Worm (Caenorhabditis elegans) whole organism, L2 larva: ENCODE measurements around the gene coa-1.

Experiments
- C34F6.9 ChIP-seq: fragments of 150-350 bp; optimal IDR thresholded peaks from 2 replicates; lab custom pipeline; 2014; ENCODE audit warnings: missing biosample characterization, missing genetic modification characterization
- F13H6.1 ChIP-seq: sonication (generic microtip); optimal IDR thresholded peaks from 2 replicates; lab custom pipeline; 2016; ENCODE audit warnings: missing genetic modification characterization, missing compliant biosample characterization
- R02D3.7 ChIP-seq: fragments of 150-350 bp; optimal IDR thresholded peaks from 2 replicates; lab custom pipeline; 2014; ENCODE audit warnings: missing biosample characterization, missing genetic modification characterization
- Y55F3AM.14 ChIP-seq: fragments of 200-800 bp; sonication (Bioruptor generic); optimal IDR thresholded peaks from 2 replicates; lab custom pipeline; 2018; ENCODE audit warnings: mild to moderate bottlenecking, missing genetic modification characterization, missing compliant biosample characterization
- ZK546.5 ChIP-seq: sonication (generic microtip); optimal IDR thresholded peaks from 2 replicates; lab custom pipeline; 2017; ENCODE audit warnings: missing biosample characterization, missing genetic modification characterization
- alr-1 ChIP-seq: fragments of 150-350 bp; optimal IDR thresholded peaks from 2 replicates; lab custom pipeline; 2014; ENCODE audit warnings: missing biosample characterization, missing genetic modification characterization
- aly-2 ChIP-seq: fragments of 150-350 bp; optimal IDR thresholded peaks from 2 replicates; lab custom pipeline; 2014; ENCODE audit warnings: missing biosample characterization, missing genetic modification characterization
- ama-1 ChIP-seq: fragments of 150-350 bp; optimal IDR thresholded peaks from 2 replicates; lab custom pipeline; 2018; ENCODE audit warnings: inconsistent platforms
- blmp-1 ChIP-seq: sonication (generic microtip); optimal IDR thresholded peaks from 2 replicates; lab custom pipeline; 2017; ENCODE audit warnings: missing genetic modification characterization, mild to moderate bottlenecking, missing compliant biosample characterization, antibody characterized with exemption, moderate library complexity; ENCODE audit not compliant: insufficient read depth
- ceh-16 ChIP-seq: fragments of 150-350 bp; optimal IDR thresholded peaks from 2 replicates; lab custom pipeline; 2014; ENCODE audit warnings: missing biosample characterization, missing genetic modification characterization
- ceh-82 ChIP-seq: fragments of 150-350 bp; optimal IDR thresholded peaks from 2 replicates; lab custom pipeline; 2014; ENCODE audit warnings: missing biosample characterization, missing genetic modification characterization
- crh-2 ChIP-seq: sonication (generic microtip); optimal IDR thresholded peaks from 2 replicates; lab custom pipeline; 2017; ENCODE audit warnings: missing biosample characterization, missing genetic modification characterization
- dmd-4 ChIP-seq: sonication (generic microtip); optimal IDR thresholded peaks from 2 replicates; lab custom pipeline; 2017; ENCODE audit warnings: missing biosample characterization, missing genetic modification characterization
- egl-27 ChIP-seq: sonication (generic microtip); optimal IDR thresholded peaks from 3 replicates; lab custom pipeline; 2017; ENCODE audit warnings: missing biosample characterization, missing genetic modification reagents, missing genetic modification characterization
- elt-1 ChIP-seq: fragments of 150-350 bp; optimal IDR thresholded peaks from 2 replicates; lab custom pipeline; 2014; ENCODE audit warnings: missing biosample characterization, missing genetic modification characterization
- elt-3 ChIP-seq: sonication (generic microtip); optimal IDR thresholded peaks from 2 replicates; lab custom pipeline; 2017; ENCODE audit warnings: missing biosample characterization, missing genetic modification characterization
- fos-1 ChIP-seq: fragments of 150-350 bp; optimal IDR thresholded peaks from 2 replicates; lab custom pipeline; 2014; ENCODE audit warnings: missing biosample characterization, missing genetic modification characterization
- gmeb-1 ChIP-seq: fragments of 150-350 bp; optimal IDR thresholded peaks from 2 replicates; lab custom pipeline; 2014; ENCODE audit warnings: missing biosample characterization, missing genetic modification characterization
- lin-13 ChIP-seq: fragments of 150-350 bp; optimal IDR thresholded peaks from 2 replicates; lab custom pipeline; 2014; ENCODE audit warnings: missing biosample characterization, missing genetic modification reagents, missing genetic modification characterization
- lsy-2 ChIP-seq, 2 experiments: fragments of 150-350 bp in 1 of 2; sonication (generic microtip) in 1 of 2; optimal IDR thresholded peaks; 2 replicates each; lab custom pipeline; 2014 to 2017; ENCODE audit warnings: missing biosample characterization in 2 of 2, missing genetic modification characterization in 2 of 2
- mab-5 ChIP-seq: fragments of 150-350 bp; optimal IDR thresholded peaks from 2 replicates; lab custom pipeline; 2014; ENCODE audit warnings: missing biosample characterization, missing genetic modification characterization
- mdl-1 ChIP-seq, 2 experiments: fragments of 150-350 bp in 1 of 2; sonication (generic microtip) in 1 of 2; optimal IDR thresholded peaks; 2 replicates each; lab custom pipeline; 2017; ENCODE audit warnings: missing biosample characterization in 2 of 2, missing genetic modification characterization in 2 of 2
- nhr-10 ChIP-seq: sonication (generic microtip); optimal IDR thresholded peaks from 2 replicates; lab custom pipeline; 2017; ENCODE audit warnings: missing biosample characterization, missing genetic modification characterization
- nhr-11 ChIP-seq: fragments of 150-350 bp; optimal IDR thresholded peaks from 2 replicates; lab custom pipeline; 2014; ENCODE audit warnings: missing biosample characterization, missing genetic modification characterization
- nhr-12 ChIP-seq: fragments of 150-350 bp; optimal IDR thresholded peaks from 2 replicates; lab custom pipeline; 2014; ENCODE audit warnings: missing biosample characterization, missing genetic modification characterization
- nhr-129 ChIP-seq: fragments of 150-350 bp; optimal IDR thresholded peaks from 2 replicates; lab custom pipeline; 2014; ENCODE audit warnings: missing biosample characterization, missing genetic modification characterization
- nhr-23 ChIP-seq: fragments of 150-350 bp; optimal IDR thresholded peaks from 2 replicates; lab custom pipeline; 2014; ENCODE audit warnings: missing biosample characterization, missing genetic modification reagents, missing genetic modification characterization
- nhr-237 ChIP-seq: fragments of 150-350 bp; optimal IDR thresholded peaks from 2 replicates; lab custom pipeline; 2014; ENCODE audit warnings: missing biosample characterization, missing genetic modification characterization
- nhr-25 ChIP-seq: fragments of 150-350 bp; sonication (generic microtip); optimal IDR thresholded peaks from 3 replicates; lab custom pipeline; 2014; ENCODE audit warnings: missing biosample characterization, missing genetic modification characterization
- nhr-6 ChIP-seq: fragments of 150-350 bp; optimal IDR thresholded peaks from 2 replicates; lab custom pipeline; 2014; ENCODE audit warnings: missing biosample characterization, missing genetic modification characterization
- nhr-77 ChIP-seq: fragments of 150-350 bp; optimal IDR thresholded peaks from 2 replicates; lab custom pipeline; 2014; ENCODE audit warnings: missing biosample characterization, missing genetic modification characterization
- peb-1 ChIP-seq: fragments of 150-350 bp; optimal IDR thresholded peaks from 2 replicates; lab custom pipeline; 2014; ENCODE audit warnings: missing biosample characterization, missing genetic modification characterization
- sem-4 ChIP-seq: fragments of 150-350 bp; optimal IDR thresholded peaks from 2 replicates; lab custom pipeline; 2014; ENCODE audit warnings: missing biosample characterization, missing genetic modification reagents, missing genetic modification characterization
- skn-1 ChIP-seq: sonication (generic microtip); optimal IDR thresholded peaks from 2 replicates; lab custom pipeline; 2017; ENCODE audit warnings: missing biosample characterization, missing genetic modification characterization
- sma-3 ChIP-seq: sonication (generic microtip); optimal IDR thresholded peaks from 2 replicates; lab custom pipeline; 2016; ENCODE audit warnings: missing genetic modification reagents, missing genetic modification characterization, missing compliant biosample characterization
- sma-9 ChIP-seq, 2 experiments: fragments of 150-350 bp in 1 of 2; sonication (generic microtip) in 1 of 2; optimal IDR thresholded peaks; 2 replicates each; lab custom pipeline; 2014 to 2016; ENCODE audit warnings: missing genetic modification characterization in 2 of 2, mild to moderate bottlenecking in 1 of 2, missing biosample characterization in 1 of 2, missing compliant biosample characterization in 1 of 2, missing genetic modification reagents in 1 of 2, moderate library complexity in 1 of 2
- snpc-4 ChIP-seq: fragments of 150-350 bp; optimal IDR thresholded peaks from 2 replicates; lab custom pipeline; 2014; ENCODE audit warnings: missing biosample characterization, missing genetic modification characterization
- unc-39 ChIP-seq: fragments of 150-350 bp; optimal IDR thresholded peaks from 2 replicates; lab custom pipeline; 2014; ENCODE audit warnings: missing biosample characterization, missing genetic modification characterization
- unc-55 ChIP-seq: fragments of 150-350 bp; sonication (generic microtip); optimal IDR thresholded peaks from 3 replicates; lab custom pipeline; 2014; ENCODE audit warnings: missing biosample characterization, missing genetic modification reagents, missing genetic modification characterization
- unc-62 ChIP-seq: fragments of 150-350 bp; optimal IDR thresholded peaks from 2 replicates; lab custom pipeline; 2014; ENCODE audit warnings: missing biosample characterization, missing genetic modification reagents, missing genetic modification characterization
- zag-1 ChIP-seq: fragments of 150-350 bp; optimal IDR thresholded peaks from 2 replicates; lab custom pipeline; 2014; ENCODE audit warnings: missing biosample characterization, missing genetic modification characterization
- ztf-1 ChIP-seq: fragments of 200-800 bp; sonication (Bioruptor generic); conservative IDR thresholded peaks from 2 replicates; pipeline ENCODE4 v1.3.6; 2022; ENCODE audit warnings: missing genetic modification characterization, missing compliant biosample characterization
- ztf-11 ChIP-seq: sonication (generic microtip); optimal IDR thresholded peaks from 2 replicates; lab custom pipeline; 2017; ENCODE audit warnings: missing biosample characterization, missing genetic modification characterization
- ztf-4 ChIP-seq: fragments of 150-350 bp; optimal IDR thresholded peaks from 2 replicates; lab custom pipeline; 2014; ENCODE audit warnings: missing biosample characterization, missing genetic modification characterization

The coa-1 gene

DNA sequence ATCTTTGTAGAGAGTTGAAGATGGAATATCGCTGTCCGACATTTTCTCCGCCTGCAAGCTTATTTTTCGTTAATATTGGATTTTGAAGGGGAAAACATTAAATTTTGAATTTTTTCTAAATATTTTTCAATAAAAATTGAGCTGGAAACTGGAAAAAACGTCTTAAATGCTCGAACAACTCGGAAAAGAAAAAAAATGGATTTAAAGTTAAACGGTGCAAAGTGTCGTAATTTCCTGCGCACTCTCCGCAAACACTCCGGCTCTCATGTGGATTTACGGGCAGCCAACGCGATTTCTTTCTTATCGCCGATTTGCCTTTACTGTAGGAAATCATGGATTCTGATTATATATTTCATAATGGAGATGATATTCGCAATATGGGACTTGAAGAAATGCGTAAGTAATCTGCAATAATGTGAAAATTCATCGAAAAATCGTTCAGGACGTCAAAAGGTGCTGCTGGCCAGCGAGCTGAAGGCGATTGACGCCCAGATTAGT is 35.2 kb downstream of the coa-1 start, which contains the start of the genes fnta-1 and cogc-8 (continued):
- TF ChIP-seq unc-55 (GFP tag; lab: Kevin White, UChicago) (peak; percentile 76), nhr-12 (tag; lab: Kevin White, UChicago) (no peak), nhr-77 (tag; lab: Kevin White, UChicago) (no peak), ztf-4 (tag; lab: Kevin White, UChicago) (no peak), nhr-129 (tag; lab: Kevin White, UChicago) (peak; percentile 51), snpc-4 (tag; lab: Kevin White, UChicago) (no peak), unc-62 (GFP tag; lab: Kevin White, UChicago) (no peak), nhr-11 (no peak), C34F6.9 (tag; lab: Kevin White, UChicago) (peak; percentile 58), aly-2 (no peak), sma-9 (GFP tag; optimal IDR thresholded peaks at IDR 0.05; lab: Kevin White, UChicago) (no peak), sma-9 (tag; optimal IDR thresholded peaks at IDR 0.05; lab: Kevin White, UChicago) (no peak), ceh-16 (tag; lab: Kevin White, UChicago) (no peak), blmp-1 (tag; lab: Kevin White, UChicago) (no peak), F13H6.1 (no peak), R02D3.7 (tag; lab: Kevin White, UChicago) (peak; percentile 81), skn-1 (no peak), crh-2 (tag; lab: Kevin White, UChicago) (peak; percentile 11)

DNA sequence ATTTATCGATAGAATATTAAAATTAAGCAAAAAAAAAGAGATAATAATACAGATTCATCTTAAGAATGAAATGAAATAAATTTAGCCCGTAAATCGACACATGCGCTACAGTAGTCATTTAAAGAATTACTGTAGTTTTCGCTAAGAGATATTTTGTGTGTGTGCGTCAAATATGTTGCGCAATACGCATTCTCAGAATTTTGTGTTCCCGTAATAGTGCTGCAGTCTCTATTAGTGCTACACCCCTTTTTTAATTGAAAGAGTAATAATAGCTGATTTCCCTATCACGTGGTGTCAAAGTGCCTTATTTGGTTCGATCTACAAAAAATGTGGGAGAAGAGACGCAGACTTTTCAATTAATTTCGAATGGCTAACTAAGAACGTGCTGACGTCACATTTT is 39.2 kb downstream of the coa-1 start:
- TF ChIP-seq sma-3 = no peak
- no peak for TF ChIP-seq F13H6.1
- TF ChIP-seq skn-1 = no peak
- no peak for TF ChIP-seq dmd-4 (tag; lab: Kevin White, UChicago)
- TF ChIP-seq nhr-11 = no peak
- no peak for TF ChIP-seq zag-1 (tag; lab: Kevin White, UChicago)
- TF ChIP-seq ztf-1 (GFP tag; lab: Robert Waterston, UW) = no peak
- TF ChIP-seq nhr-129 (tag; lab: Kevin White, UChicago) = no peak
- TF ChIP-seq mab-5 (tag; lab: Kevin White, UChicago) = no peak
- no peak for TF ChIP-seq nhr-12 (tag; lab: Kevin White, UChicago)
- TF ChIP-seq gmeb-1 (tag; lab: Kevin White, UChicago) = no peak
- TF ChIP-seq nhr-25 (tag; lab: Kevin White, UChicago) = no peak
- no peak for TF ChIP-seq ZK546.5
- no peak for TF ChIP-seq aly-2
- no peak for TF ChIP-seq elt-1 (tag; lab: Kevin White, UChicago)
- TF ChIP-seq alr-1 (tag; lab: Kevin White, UChicago) = no peak
- no peak for TF ChIP-seq ztf-4 (tag; lab: Kevin White, UChicago)

DNA sequence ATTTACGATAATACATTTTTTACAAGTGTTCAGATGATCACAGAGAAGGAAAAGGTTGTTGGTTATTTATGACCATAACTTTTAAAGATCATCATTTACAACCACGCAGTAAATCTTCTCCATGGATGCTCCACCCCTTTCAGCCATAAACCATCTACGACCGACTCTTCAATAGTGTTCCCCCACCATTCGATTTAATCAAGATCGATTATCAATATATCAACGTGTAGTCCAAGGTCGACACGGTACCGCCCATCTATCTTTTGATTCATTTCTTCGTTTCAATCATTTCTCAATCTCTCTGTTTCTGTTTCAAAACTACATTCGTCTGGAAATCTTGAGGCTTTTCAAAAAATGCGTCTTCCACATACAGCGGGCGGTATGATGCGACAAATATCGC is 39.7 kb downstream of the coa-1 start, which contains the start of gene aass-1:
Gene aass-1 (plus strand): TSS at position 301 of the 400 bp plus-strand sequence.
- TF ChIP-seq ceh-82 (no peak), zag-1 (tag; lab: Kevin White, UChicago) (no peak), Y55F3AM.14 (GFP tag; lab: Kevin White, UChicago) (no peak), skn-1 (no peak), peb-1 (tag; lab: Kevin White, UChicago) (no peak), alr-1 (tag; lab: Kevin White, UChicago) (no peak), ztf-1 (GFP tag; lab: Robert Waterston, UW) (no peak), aly-2 (no peak), fos-1 (tag; lab: Kevin White, UChicago) (no peak), sem-4 (tag; lab: Kevin White, UChicago) (no peak), crh-2 (tag; lab: Kevin White, UChicago) (no peak)
- TF ChIP-seq, all 48 proteins: peak for 0

DNA sequence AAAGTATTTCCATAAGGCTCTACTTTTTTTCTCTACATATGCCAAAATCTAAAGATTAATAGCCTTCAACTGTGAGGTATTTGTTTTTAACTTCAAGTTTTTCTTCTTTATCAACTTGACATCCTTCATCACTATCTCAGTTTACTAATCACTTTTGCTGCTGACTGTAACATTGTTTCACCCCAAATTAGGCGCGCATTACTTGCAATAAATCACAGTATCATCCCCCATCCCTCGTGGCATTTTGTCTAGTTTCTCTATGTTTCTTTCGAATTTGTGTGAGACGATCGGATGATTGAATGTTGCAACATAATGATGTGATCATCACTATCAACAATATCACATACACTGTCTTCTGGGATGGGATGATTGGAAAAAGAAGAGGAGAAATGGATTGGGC is 42.4 kb downstream of the coa-1 start:
- no peak for TF ChIP-seq lsy-2 (tag; optimal IDR thresholded peaks at IDR 0.05; lab: Kevin White, UChicago)
- TF ChIP-seq unc-62 (GFP tag; lab: Kevin White, UChicago) = no peak
- TF ChIP-seq ztf-11 (tag; lab: Kevin White, UChicago) = no peak
- TF ChIP-seq lin-13 (GFP tag; lab: Kevin White, UChicago) = no peak
- TF ChIP-seq nhr-237 (tag; lab: Kevin White, UChicago) = no peak
- TF ChIP-seq unc-55 (GFP tag; lab: Kevin White, UChicago) = no peak
- no peak for TF ChIP-seq nhr-11
- no peak for TF ChIP-seq egl-27 (tag; lab: Kevin White, UChicago)
- no peak for TF ChIP-seq nhr-10 (tag; lab: Kevin White, UChicago)
- TF ChIP-seq C34F6.9 (tag; lab: Kevin White, UChicago) = no peak
- no peak for TF ChIP-seq nhr-77 (tag; lab: Kevin White, UChicago)
- TF ChIP-seq dmd-4 (tag; lab: Kevin White, UChicago) = no peak
- TF ChIP-seq elt-3 (tag; lab: Kevin White, UChicago) = no peak
- no peak for TF ChIP-seq peb-1 (tag; lab: Kevin White, UChicago)
- no peak for TF ChIP-seq elt-1 (tag; lab: Kevin White, UChicago)
- TF ChIP-seq ama-1 (lab: Kevin White, UChicago) = no peak
- TF ChIP-seq R02D3.7 (tag; lab: Kevin White, UChicago) = no peak
- no peak for TF ChIP-seq zag-1 (tag; lab: Kevin White, UChicago)
- no peak for TF ChIP-seq sem-4 (tag; lab: Kevin White, UChicago)
- no peak for TF ChIP-seq nhr-23 (tag; lab: Kevin White, UChicago)
- no peak for TF ChIP-seq ceh-82
- no peak for TF ChIP-seq aly-2
- peak; percentile 67 to 86 for TF ChIP-seq mdl-1 (tag; optimal IDR thresholded peaks at IDR 0.05; lab: Kevin White, UChicago)
- TF ChIP-seq sma-9 (GFP tag; optimal IDR thresholded peaks at IDR 0.05; lab: Kevin White, UChicago) = peak; percentile 86
- no peak for TF ChIP-seq sma-9 (tag; optimal IDR thresholded peaks at IDR 0.05; lab: Kevin White, UChicago)
- peak; percentile 65 for TF ChIP-seq nhr-6 (tag; lab: Kevin White, UChicago)
- no peak for TF ChIP-seq unc-39 (tag; lab: Kevin White, UChicago)
- TF ChIP-seq F13H6.1 = no peak
- no peak for TF ChIP-seq ZK546.5
- no peak for TF ChIP-seq ceh-16 (tag; lab: Kevin White, UChicago)
- peak; percentile 56 for TF ChIP-seq gmeb-1 (tag; lab: Kevin White, UChicago)
